Fruit fly (Drosophila melanogaster): ENCODE data around the gene CG11035.

CG11035 gene

dm6 chr3R:8032923-8033478 lies at the start of gene CG11035, which contains the start of gene unc-45 (continued):
- no peak for TF ChIP-seq CG4730 (GFP tag; IDR thresholded peaks at IDR 0.05)
- TF ChIP-seq CG17829 (tag; optimal IDR thresholded peaks at IDR 0.05) = peak; percentile 64
- peak; percentile 89 for TF ChIP-seq Sry-β (GFP tag; optimal IDR thresholded peaks at IDR 0.05)
- TF ChIP-seq CG14860 (GFP tag; IDR thresholded peaks at IDR 0.05; ENCODE audit: partially characterized antibody) = peak; percentile 75
- TF ChIP-seq slp2 (GFP tag; optimal IDR thresholded peaks at IDR 0.05) = no peak
- no peak for TF ChIP-seq HLHmδ (GFP tag; optimal IDR thresholded peaks at IDR 0.05)
- peak; percentile 29 for TF ChIP-seq stwl (tag; optimal IDR thresholded peaks at IDR 0.05)
- peak; percentile 61 for TF ChIP-seq gem (tag; optimal IDR thresholded peaks at IDR 0.05)
- TF ChIP-seq dan (GFP tag; IDR thresholded peaks at IDR 0.05) = no peak
- no peak for TF ChIP-seq seq (GFP tag; IDR thresholded peaks at IDR 0.05)
- TF ChIP-seq pho (GFP tag; optimal IDR thresholded peaks at IDR 0.05) = no peak
- TF ChIP-seq CG12219 (GFP tag; optimal IDR thresholded peaks at IDR 0.05) = no peak
- peak; percentile 68 for TF ChIP-seq Doc3 (GFP tag; IDR thresholded peaks at IDR 0.05; ENCODE audit: partially characterized antibody)
- peak; percentile 65 for TF ChIP-seq sob (GFP tag; IDR thresholded peaks at IDR 0.05)
- no peak for TF ChIP-seq sim (GFP tag; IDR thresholded peaks at IDR 0.05)
- no peak for TF ChIP-seq yki (optimal IDR thresholded peaks at IDR 0.05)
- peak; percentile 54 for TF ChIP-seq tgo (GFP tag; IDR thresholded peaks at IDR 0.05)
- TF ChIP-seq CG4820 (GFP tag; optimal IDR thresholded peaks at IDR 0.05) = no peak
- TF ChIP-seq stc (GFP tag; IDR thresholded peaks at IDR 0.05) = no peak

dm6 chr3R:8072635-8073034 lies 39.8 kb upstream of the CG11035 start:
- TF ChIP-seq CG13894 (tag; optimal IDR thresholded peaks at IDR 0.05) = no peak
- no peak for TF ChIP-seq Abd-B (GFP tag; optimal IDR thresholded peaks at IDR 0.05)
- no peak for TF ChIP-seq CG3065 (GFP tag; optimal IDR thresholded peaks at IDR 0.05)
- TF ChIP-seq CG8089 (GFP tag; optimal IDR thresholded peaks at IDR 0.05) = no peak
- TF ChIP-seq CG13775 (GFP tag; optimal IDR thresholded peaks at IDR 0.05) = no peak
- no peak for TF ChIP-seq CG10267 (tag; optimal IDR thresholded peaks at IDR 0.05)
- peak; percentile 37; the same call in 1 of the 3 replicates for TF ChIP-seq CG11695 (GFP tag; IDR thresholded peaks at IDR 0.05)
- no peak for TF ChIP-seq CG31365 (tag; optimal IDR thresholded peaks at IDR 0.05)
- TF ChIP-seq CG33557 (GFP tag; optimal IDR thresholded peaks at IDR 0.05) = no peak
- no peak for TF ChIP-seq CG3838 (GFP tag; optimal IDR thresholded peaks at IDR 0.05)
- TF ChIP-seq Nf-YC (tag; optimal IDR thresholded peaks at IDR 0.05) = no peak
- no peak for TF ChIP-seq pita (GFP tag; optimal IDR thresholded peaks at IDR 0.05)
- peak; percentile 30; the same call in 2 of the 3 replicates for TF ChIP-seq Aef1 (GFP tag; IDR thresholded peaks at IDR 0.05)
- TF ChIP-seq CG3726 (GFP tag; IDR thresholded peaks at IDR 0.05) = no peak
- TF ChIP-seq Bdp1 (GFP tag; optimal IDR thresholded peaks at IDR 0.05) = no peak
- no peak for TF ChIP-seq Sox100B (GFP tag; optimal IDR thresholded peaks at IDR 0.05)
- TF ChIP-seq esg (GFP tag; conservative IDR thresholded peaks at IDR 0.05) = no peak
- TF ChIP-seq Gug (GFP tag; IDR thresholded peaks at IDR 0.05) = no peak
- no peak for TF ChIP-seq Six4 (GFP tag; optimal IDR thresholded peaks at IDR 0.05)
- TF ChIP-seq Dref (GFP tag; IDR thresholded peaks at IDR 0.05) = no peak
- no peak for TF ChIP-seq CG31224 (GFP tag; IDR thresholded peaks at IDR 0.05)
- peak; percentile 33 for TF ChIP-seq org-1 (GFP tag; optimal IDR thresholded peaks at IDR 0.05)
- TF ChIP-seq CG8478 (optimal IDR thresholded peaks at IDR 0.05) = no peak
- no peak for TF ChIP-seq vnd (GFP tag; IDR thresholded peaks at IDR 0.05; ENCODE audit: partially characterized antibody)
- TF ChIP-seq tap (tag; optimal IDR thresholded peaks at IDR 0.05) = no peak
- TF ChIP-seq dati (GFP tag; IDR thresholded peaks at IDR 0.05) = no peak
- peak; percentile 30 for TF ChIP-seq Fer3 (tag; optimal IDR thresholded peaks at IDR 0.05)
- 0 out of 2 replicates have a peak, but pooled peaks have one; percentile 19 for TF ChIP-seq vvl (GFP tag; IDR thresholded peaks at IDR 0.05)
- TF ChIP-seq cas (GFP tag; IDR thresholded peaks at IDR 0.05) = no peak
- TF ChIP-seq dan (GFP tag; IDR thresholded peaks at IDR 0.05) = no peak
- no peak for TF ChIP-seq CG15601 (tag; optimal IDR thresholded peaks at IDR 0.05)
- no peak for TF ChIP-seq lbe (GFP tag; optimal IDR thresholded peaks at IDR 0.05)
- TF ChIP-seq peb (GFP tag; IDR thresholded peaks at IDR 0.05) = 0 out of 2 replicates have a peak, but pooled peaks have one; percentile 9
- no peak for TF ChIP-seq vfl (GFP tag; optimal IDR thresholded peaks at IDR 0.05)
